Worm (Caenorhabditis elegans) whole organism, L4 larva: ENCODE results near the gene rml-3.

Experiments used
- D1046.2 ChIP-seq: fragments of 200-800 bp; sonication (Bioruptor generic); IDR thresholded peaks from 2 replicates; pipeline ENCODE4 v1.3.6; 2022; ENCODE audit warnings: missing genetic modification characterization, missing compliant biosample characterization
- F37D6.2 ChIP-seq: sonication (generic microtip); optimal IDR thresholded peaks from 2 replicates; lab custom pipeline; 2016; ENCODE audit warnings: mild to moderate bottlenecking, missing genetic modification characterization, missing compliant biosample characterization
- T20F7.1 ChIP-seq: fragments of 200-800 bp; sonication (Bioruptor generic); optimal IDR thresholded peaks from 2 replicates; lab custom pipeline; 2018; ENCODE audit warnings: mild to moderate bottlenecking, missing genetic modification characterization, missing compliant biosample characterization
- T26A8.4 ChIP-seq: fragments of 200-800 bp; sonication (Bioruptor generic); IDR thresholded peaks from 2 replicates; pipeline ENCODE4 v1.3.6; 2022; ENCODE audit warnings: missing genetic modification characterization, missing compliant biosample characterization
- Y105C5A.15 ChIP-seq: fragments of 200-800 bp; sonication (Bioruptor generic); IDR thresholded peaks from 2 replicates; pipeline ENCODE4 v1.3.6; 2022; ENCODE audit warnings: missing genetic modification characterization, missing compliant biosample characterization
- Y48G9A.11 ChIP-seq: fragments of 200-800 bp; sonication (Bioruptor generic); IDR thresholded peaks from 2 replicates; pipeline ENCODE4 v1.3.6; 2022; ENCODE audit warnings: missing genetic modification reagents, missing genetic modification characterization, missing compliant biosample characterization
- Y75B8A.6 ChIP-seq: fragments of 200-800 bp; sonication (Bioruptor generic); IDR thresholded peaks from 2 replicates; pipeline ENCODE4 v1.3.6; 2022; ENCODE audit warnings: missing genetic modification reagents, missing genetic modification characterization, missing compliant biosample characterization
- ZK337.2 ChIP-seq: fragments of 200-800 bp; sonication (Bioruptor generic); IDR thresholded peaks from 2 replicates; pipeline ENCODE4 v1.3.6; 2022; ENCODE audit warnings: missing genetic modification reagents, missing genetic modification characterization, missing compliant biosample characterization
- aha-1 ChIP-seq: fragments of 150-350 bp; peaks from one replicate; lab custom pipeline; 2014; ENCODE audit warnings: missing biosample characterization, missing genetic modification characterization
- attf-4 ChIP-seq: sonication (generic microtip); optimal IDR thresholded peaks from 3 replicates; lab custom pipeline; 2017; ENCODE audit warnings: missing biosample characterization, missing genetic modification characterization
- ceh-20 ChIP-seq: fragments of 200-800 bp; sonication (Bioruptor generic); IDR thresholded peaks from 2 replicates; pipeline ENCODE4 v1.3.6; 2022; ENCODE audit warnings: missing genetic modification reagents, missing genetic modification characterization, missing compliant biosample characterization
- ceh-32 ChIP-seq: sonication (generic microtip); optimal IDR thresholded peaks from 2 replicates; lab custom pipeline; 2016; ENCODE audit warnings: mild to moderate bottlenecking, missing genetic modification characterization, missing compliant biosample characterization; ENCODE audit not compliant: poor library complexity
- ceh-44 ChIP-seq: fragments of 200-800 bp; sonication (Bioruptor generic); IDR thresholded peaks from 2 replicates; pipeline ENCODE4 v1.3.6; 2022; ENCODE audit warnings: missing genetic modification reagents, missing genetic modification characterization, missing compliant biosample characterization
- daf-12 ChIP-seq: fragments of 150-350 bp; optimal IDR thresholded peaks from 2 replicates; lab custom pipeline; 2014; ENCODE audit warnings: missing biosample characterization, missing genetic modification reagents, missing genetic modification characterization
- dmd-6 ChIP-seq: fragments of 200-800 bp; sonication (Bioruptor generic); IDR thresholded peaks from 2 replicates; pipeline ENCODE4 v1.3.6; 2022; ENCODE audit warnings: missing genetic modification reagents, missing genetic modification characterization, missing compliant biosample characterization
- dmd-8 ChIP-seq: fragments of 200-800 bp; sonication (Bioruptor generic); IDR thresholded peaks from 2 replicates; pipeline ENCODE4 v1.3.6; 2022; ENCODE audit warnings: missing genetic modification characterization, missing compliant biosample characterization
- dmd-9 ChIP-seq: fragments of 200-800 bp; sonication (Bioruptor generic); IDR thresholded peaks from 2 replicates; pipeline ENCODE4 v1.3.6; 2022; ENCODE audit warnings: missing genetic modification reagents, missing genetic modification characterization, missing compliant biosample characterization
- dpl-1 ChIP-seq: fragments of 150-350 bp; optimal IDR thresholded peaks from 2 replicates; lab custom pipeline; 2014; ENCODE audit warnings: missing biosample characterization, missing genetic modification reagents, missing genetic modification characterization
- duxl-1 ChIP-seq: sonication (generic microtip); optimal IDR thresholded peaks from 2 replicates; lab custom pipeline; 2016; ENCODE audit warnings: mild to moderate bottlenecking, missing genetic modification characterization, moderate library complexity, missing compliant biosample characterization; ENCODE audit not compliant: poor library complexity
- dve-1 ChIP-seq: sonication (generic microtip); optimal IDR thresholded peaks from 2 replicates; lab custom pipeline; 2017; ENCODE audit warnings: antibody characterized with exemption, mild to moderate bottlenecking, missing genetic modification characterization, missing compliant biosample characterization; ENCODE audit not compliant: insufficient read depth
- egl-27 ChIP-seq: sonication (generic microtip); optimal IDR thresholded peaks from 3 replicates; lab custom pipeline; 2017; ENCODE audit warnings: missing biosample characterization, missing genetic modification reagents, missing genetic modification characterization
- egl-43 ChIP-seq: fragments of 200-800 bp; sonication (Bioruptor generic); IDR thresholded peaks from 2 replicates; pipeline ENCODE4 v1.3.6; 2022; ENCODE audit warnings: missing genetic modification reagents, missing genetic modification characterization, missing compliant biosample characterization
- hlh-11 ChIP-seq: fragments of 200-800 bp; sonication (Bioruptor generic); optimal IDR thresholded peaks from 2 replicates; lab custom pipeline; 2018; ENCODE audit warnings: mild to moderate bottlenecking, missing genetic modification characterization, missing compliant biosample characterization
- lim-7 ChIP-seq: fragments of 200-800 bp; sonication (Bioruptor generic); IDR thresholded peaks from 2 replicates; pipeline ENCODE4 v1.3.6; 2022; ENCODE audit warnings: missing genetic modification characterization, missing compliant biosample characterization
- lin-1 ChIP-seq: fragments of 200-800 bp; sonication (Bioruptor generic); IDR thresholded peaks from 2 replicates; pipeline ENCODE4 v1.3.6; 2022; ENCODE audit warnings: missing genetic modification reagents, missing genetic modification characterization, missing compliant biosample characterization
- lin-13 ChIP-seq: fragments of 150-350 bp; optimal IDR thresholded peaks from 2 replicates; lab custom pipeline; 2014; ENCODE audit warnings: missing biosample characterization, missing genetic modification reagents, missing genetic modification characterization
- lin-29 ChIP-seq: fragments of 200-800 bp; sonication (Bioruptor generic); IDR thresholded peaks from 2 replicates; pipeline ENCODE4 v1.3.6; 2022; ENCODE audit warnings: missing genetic modification reagents, missing genetic modification characterization, missing compliant biosample characterization
- lin-38 ChIP-seq: fragments of 200-800 bp; sonication (Bioruptor generic); IDR thresholded peaks from 2 replicates; pipeline ENCODE4 v1.3.6; 2022; ENCODE audit warnings: missing genetic modification reagents, missing genetic modification characterization, missing compliant biosample characterization
- lin-39 ChIP-seq: fragments of 150-350 bp; optimal IDR thresholded peaks from 2 replicates; lab custom pipeline; 2014; ENCODE audit warnings: missing biosample characterization, missing genetic modification reagents, missing genetic modification characterization
- lir-3 ChIP-seq: sonication (generic microtip); optimal IDR thresholded peaks from 2 replicates; lab custom pipeline; 2016; ENCODE audit warnings: mild to moderate bottlenecking, missing genetic modification characterization, missing compliant biosample characterization
- lsy-2 ChIP-seq, 2 experiments: fragments of 150-350 bp in 1 of 2; sonication (generic microtip) in 1 of 2; optimal IDR thresholded peaks; 2 replicates each; lab custom pipeline; 2014 to 2017; ENCODE audit warnings: missing biosample characterization in 2 of 2, missing genetic modification characterization in 2 of 2
- madf-9 ChIP-seq: fragments of 200-800 bp; sonication (Bioruptor generic); conservative IDR thresholded peaks from 2 replicates; pipeline ENCODE4 v1.3.6; 2022; ENCODE audit warnings: missing genetic modification reagents, missing genetic modification characterization, missing compliant biosample characterization
- mdl-1 ChIP-seq, 2 experiments: fragments of 150-350 bp in 1 of 2; sonication (generic microtip) in 1 of 2; optimal IDR thresholded peaks; 2 replicates each; lab custom pipeline; 2014 to 2017; ENCODE audit warnings: missing biosample characterization in 2 of 2, missing genetic modification characterization in 2 of 2
- mxl-3 ChIP-seq: fragments of 200-800 bp; sonication (Bioruptor generic); optimal IDR thresholded peaks from 2 replicates; lab custom pipeline; 2018; ENCODE audit warnings: mild to moderate bottlenecking, missing genetic modification characterization, missing compliant biosample characterization
- nhr-10 ChIP-seq: fragments of 150-350 bp; optimal IDR thresholded peaks from 2 replicates; lab custom pipeline; 2014; ENCODE audit warnings: missing biosample characterization, missing genetic modification characterization
- nhr-102 ChIP-seq: sonication (generic microtip); optimal IDR thresholded peaks from 2 replicates; lab custom pipeline; 2016; ENCODE audit warnings: mild to moderate bottlenecking, missing genetic modification characterization, moderate library complexity, missing compliant biosample characterization
- nhr-28 ChIP-seq: fragments of 150-350 bp; optimal IDR thresholded peaks from 2 replicates; lab custom pipeline; 2014; ENCODE audit warnings: missing biosample characterization, missing genetic modification characterization
- nhr-41 ChIP-seq: fragments of 200-800 bp; sonication (Bioruptor generic); IDR thresholded peaks from 2 replicates; pipeline ENCODE4 v1.3.6; 2022; ENCODE audit warnings: missing genetic modification reagents, missing genetic modification characterization, missing compliant biosample characterization
- nhr-48 ChIP-seq: sonication (generic microtip); optimal IDR thresholded peaks from 2 replicates; lab custom pipeline; 2016; ENCODE audit warnings: mild to moderate bottlenecking, missing genetic modification characterization, missing compliant biosample characterization
- nhr-6 ChIP-seq: fragments of 150-350 bp; optimal IDR thresholded peaks from 2 replicates; lab custom pipeline; 2014; ENCODE audit warnings: missing biosample characterization, missing genetic modification characterization
- nhr-76 ChIP-seq: fragments of 150-350 bp; optimal IDR thresholded peaks from 2 replicates; lab custom pipeline; 2014; ENCODE audit warnings: missing biosample characterization, missing genetic modification characterization
- nhr-77 ChIP-seq: fragments of 150-350 bp; optimal IDR thresholded peaks from 2 replicates; lab custom pipeline; 2014; ENCODE audit warnings: missing biosample characterization, missing genetic modification characterization
- rbr-2 ChIP-seq: sonication (generic microtip); optimal IDR thresholded peaks from 2 replicates; lab custom pipeline; 2016; ENCODE audit warnings: missing genotype, missing genetic modification characterization, missing compliant biosample characterization
- spr-3 ChIP-seq: fragments of 200-800 bp; sonication (Bioruptor generic); optimal IDR thresholded peaks from 2 replicates; lab custom pipeline; 2018; ENCODE audit warnings: mild to moderate bottlenecking, missing genetic modification characterization, missing compliant biosample characterization
- unc-62 ChIP-seq, 3 experiments: fragments of 150-350 bp in 1 of 3; sonication (generic microtip); optimal IDR thresholded peaks in 2 of 3; peaks in 1 of 3; 1 replicate in 1 of 3; 2 replicates in 2 of 3; lab custom pipeline; 2014 to 2017; ENCODE audit warnings: missing biosample characterization in 3 of 3, missing genetic modification characterization in 3 of 3, missing genetic modification reagents in 3 of 3, missing genotype in 1 of 3
- vab-7 ChIP-seq: fragments of 200-800 bp; sonication (Bioruptor generic); IDR thresholded peaks from 2 replicates; pipeline ENCODE4 v1.3.6; 2022; ENCODE audit warnings: missing genetic modification reagents, missing genetic modification characterization, missing compliant biosample characterization
- zip-2 ChIP-seq: fragments of 150-350 bp; optimal IDR thresholded peaks from 2 replicates; lab custom pipeline; 2014; ENCODE audit warnings: missing biosample characterization, missing genetic modification characterization
- ztf-11 ChIP-seq: fragments of 150-350 bp; optimal IDR thresholded peaks from 2 replicates; lab custom pipeline; 2014; ENCODE audit warnings: missing biosample characterization, missing genetic modification characterization

The rml-3 gene

DNA sequence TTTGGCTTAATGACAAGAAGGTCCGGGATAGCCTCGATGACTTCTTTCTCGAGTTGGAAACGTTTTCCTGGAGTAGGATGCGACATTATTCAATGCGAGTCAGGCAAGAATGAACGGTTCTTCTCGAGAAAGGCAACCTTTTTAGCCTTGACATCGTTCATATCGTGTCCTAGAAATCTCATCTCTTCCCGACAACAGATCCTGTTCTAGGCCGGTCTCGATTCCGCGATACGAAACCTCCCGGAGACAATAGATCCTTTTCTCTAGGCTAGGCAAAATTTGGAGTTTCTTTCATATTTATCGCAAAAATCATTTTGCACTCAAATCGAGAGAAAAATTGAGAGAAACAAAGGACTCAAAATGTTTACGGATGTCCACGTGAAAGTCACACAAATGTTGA is at the start of gene rml-3:
Gene rml-3 (minus strand): TSS at position 93 of the 400 bp plus-strand sequence.
- TF ChIP-seq dmd-6 (GFP tag; lab: Robert Waterston, UW): 0 out of 2 replicates have a peak, but pooled peaks have one; percentile 14
- no peak for TF ChIP-seq Y105C5A.15 (GFP tag; lab: Robert Waterston, UW)
- TF ChIP-seq, all 104 proteins: peak for 1

DNA sequence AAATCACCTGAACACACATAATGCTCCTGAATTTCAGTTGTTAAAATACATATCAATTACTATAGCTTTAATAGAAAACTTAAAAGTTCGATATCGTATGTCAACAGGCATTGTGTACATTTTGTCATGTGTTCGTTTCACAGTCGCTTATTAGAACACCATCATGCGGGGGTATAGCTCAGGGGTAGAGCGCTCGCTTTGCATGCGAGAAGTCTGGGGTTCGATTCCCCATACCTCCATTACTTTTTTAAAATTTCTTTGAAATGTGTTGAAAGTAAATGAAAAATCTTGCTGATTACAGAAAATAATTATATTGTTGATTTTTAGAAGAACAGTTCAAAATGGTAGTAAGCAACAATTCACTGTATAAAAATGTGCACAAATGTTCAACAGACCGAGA is 47.3 kb upstream of the rml-3 start:
- TF ChIP-seq Y75B8A.6 (GFP tag; lab: Robert Waterston, UW) (0 out of 2 replicates have a peak, but pooled peaks have one; percentile 45), dve-1 (tag; lab: Kevin White, UChicago) (peak; percentile 53), ZK337.2 (peak; percentile 75; the same call in 1 of the 2 replicates), aha-1 (tag; lab: Kevin White, UChicago) (peak; percentile 81), unc-62 (GFP tag; optimal IDR thresholded peaks at IDR 0.05 in 1 of 2; lab: Kevin White, UChicago) (no peak), unc-62 (tag; optimal IDR thresholded peaks at IDR 0.05; lab: Kevin White, UChicago) (no peak), mdl-1 (tag; optimal IDR thresholded peaks at IDR 0.05; lab: Kevin White, UChicago) (peak in 1 of 2 experiments; percentile 17), ceh-20 (GFP tag; lab: Robert Waterston, UW) (0 out of 2 replicates have a peak, but pooled peaks have one; percentile 44), dmd-9 (no peak), nhr-77 (tag; lab: Kevin White, UChicago) (peak; percentile 13), lim-7 (GFP tag; lab: Robert Waterston, UW) (peak; percentile 97), lin-13 (GFP tag; lab: Kevin White, UChicago) (peak; percentile 39), lsy-2 (tag; optimal IDR thresholded peaks at IDR 0.05; lab: Kevin White, UChicago) (no peak), vab-7 (GFP tag; lab: Robert Waterston, UW) (peak; percentile 86), T20F7.1 (peak; percentile 50), dpl-1 (peak; percentile 35), nhr-41 (GFP tag; lab: Robert Waterston, UW) (peak; percentile 86), lin-39 (no peak), lin-29 (GFP tag; lab: Robert Waterston, UW) (0 out of 2 replicates have a peak, but pooled peaks have one; percentile 15), nhr-10 (tag; lab: Kevin White, UChicago) (no peak), egl-27 (tag; lab: Kevin White, UChicago) (no peak), Y48G9A.11 (GFP tag; lab: Robert Waterston, UW) (peak; percentile 53), lin-38 (GFP tag; lab: Robert Waterston, UW) (no peak), T26A8.4 (GFP tag; lab: Robert Waterston, UW) (peak; percentile 69), attf-4 (tag; lab: Kevin White, UChicago) (peak; percentile 17), nhr-76 (tag; lab: Kevin White, UChicago) (no peak), lir-3 (tag; lab: Kevin White, UChicago) (peak; percentile 32), mxl-3 (peak; percentile 18), nhr-28 (tag; lab: Kevin White, UChicago) (peak; percentile 6), hlh-11 (tag; lab: Kevin White, UChicago) (peak; percentile 32), nhr-48 (tag; lab: Kevin White, UChicago) (peak; percentile 65), ceh-44 (0 out of 2 replicates have a peak, but pooled peaks have one; percentile 34), rbr-2 (tag; lab: Kevin White, UChicago) (peak; percentile 48), lin-1 (GFP tag; lab: Robert Waterston, UW) (peak; percentile 63; the same call in 1 of the 2 replicates), duxl-1 (peak; percentile 56), D1046.2 (GFP tag; lab: Robert Waterston, UW) (peak; percentile 77; the same call in 1 of the 2 replicates), dmd-8 (GFP tag; lab: Robert Waterston, UW) (peak; percentile 85), ceh-32 (tag; lab: Kevin White, UChicago) (peak; percentile 20), daf-12 (tag; lab: Kevin White, UChicago) (no peak), madf-9 (GFP tag; lab: Robert Waterston, UW) (peak; percentile 57; the same call in 1 of the 2 replicates), nhr-102 (tag; lab: Kevin White, UChicago) (peak; percentile 72), nhr-6 (no peak), egl-43 (GFP tag; lab: Robert Waterston, UW) (peak; percentile 93), spr-3 (no peak), F37D6.2 (tag; lab: Kevin White, UChicago) (no peak), zip-2 (tag; lab: Kevin White, UChicago) (peak; percentile 67), ztf-11 (tag; lab: Kevin White, UChicago) (no peak), dmd-6 (GFP tag; lab: Robert Waterston, UW) (peak; percentile 54)
